Fruit fly (Drosophila melanogaster): ENCODE data around the gene Caf1-180.

Gene Caf1-180

DNA sequence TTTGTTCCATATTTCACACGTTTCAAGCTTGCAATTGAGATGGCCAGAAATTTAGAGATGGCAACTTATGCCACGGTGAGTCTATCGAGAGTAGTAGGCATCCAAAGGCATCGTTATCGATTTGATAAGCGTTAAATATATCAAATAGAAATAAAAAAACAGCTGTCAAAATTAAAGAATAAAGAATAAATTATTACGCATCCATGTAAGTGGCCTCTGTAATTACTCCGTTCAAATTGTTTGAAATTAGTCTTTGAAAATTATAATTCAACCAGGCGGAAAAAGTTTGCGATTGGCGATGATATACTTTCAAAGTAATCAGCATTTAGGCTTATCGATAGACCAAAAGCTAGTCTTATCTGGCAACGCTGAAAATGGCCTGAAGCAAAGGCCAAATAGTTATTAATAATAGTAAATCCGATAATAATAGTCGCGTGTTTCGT lies 14.4 kb downstream of the Caf1-180 start, which contains the start of the genes CG12659 and Crag:
CG12659 (minus strand) TSS at position 45 of the 443 bp plus-strand sequence.
Crag (plus strand) TSS at position 347 of the 443 bp plus-strand sequence.
- TF ChIP-seq Hnf4 (GFP tag; optimal IDR thresholded peaks at IDR 0.05) (peak; percentile 45), Jra (GFP tag; optimal IDR thresholded peaks at IDR 0.05) (peak; percentile 39), CG32264 (GFP tag; optimal IDR thresholded peaks at IDR 0.05) (no peak), foxo (GFP tag; optimal IDR thresholded peaks at IDR 0.05) (peak in 1 of 2 experiments; percentile 14), fru (GFP tag; optimal IDR thresholded peaks at IDR 0.05) (peak; percentile 18), Dif (GFP tag; optimal IDR thresholded peaks at IDR 0.05; ENCODE audit: partially characterized antibody) (no peak), HLH106 (tag; optimal IDR thresholded peaks at IDR 0.05) (peak; percentile 12), pan (optimal IDR thresholded peaks at IDR 0.05) (no peak), Myc (optimal IDR thresholded peaks at IDR 0.05) (no peak)

dm6 chrX:8588607-8589171 lies 17.4 kb downstream of the Caf1-180 start, which contains the start of gene CG12081:
CG12081 (plus strand) TSS chrX:8588811.
- TF ChIP-seq CG9705 (GFP tag; optimal IDR thresholded peaks at IDR 0.05) (no peak), dsf (GFP tag; optimal IDR thresholded peaks at IDR 0.05; ENCODE audit: borderline replicate concordance) (no peak), ey (GFP tag; optimal IDR thresholded peaks at IDR 0.05) (no peak), rgr (GFP tag; optimal IDR thresholded peaks at IDR 0.05) (peak; percentile 16), woc (GFP tag; optimal IDR thresholded peaks at IDR 0.05) (peak; percentile 38), brk (GFP tag; optimal IDR thresholded peaks at IDR 0.05) (no peak), br (GFP tag; optimal IDR thresholded peaks at IDR 0.05) (no peak), dl (GFP tag; optimal IDR thresholded peaks at IDR 0.05; ENCODE audit: insufficient read depth in 1 of 2, partially characterized antibody in 2 of 2) (no peak), fru (GFP tag; optimal IDR thresholded peaks at IDR 0.05) (peak; percentile 2), sv (GFP tag; optimal IDR thresholded peaks at IDR 0.05) (no peak), HLH106 (tag; optimal IDR thresholded peaks at IDR 0.05) (peak; percentile 18), Abd-B (GFP tag; optimal IDR thresholded peaks at IDR 0.05) (no peak), GATAd (GFP tag; optimal IDR thresholded peaks at IDR 0.05) (no peak), usp (GFP tag; optimal IDR thresholded peaks at IDR 0.05) (no peak), foxo (GFP tag; optimal IDR thresholded peaks at IDR 0.05) (no peak), Dif (GFP tag; optimal IDR thresholded peaks at IDR 0.05; ENCODE audit: partially characterized antibody) (no peak), pan (optimal IDR thresholded peaks at IDR 0.05) (no peak), h (GFP tag; optimal IDR thresholded peaks at IDR 0.05) (peak; percentile 23), OdsH (GFP tag; optimal IDR thresholded peaks at IDR 0.05) (no peak), Dfd (GFP tag; optimal IDR thresholded peaks at IDR 0.05) (no peak), Myc (optimal IDR thresholded peaks at IDR 0.05) (no peak), N (GFP tag; optimal IDR thresholded peaks at IDR 0.05) (peak; percentile 80), Rel (GFP tag; optimal IDR thresholded peaks at IDR 0.05) (no peak), Rel (tag; optimal IDR thresholded peaks at IDR 0.05) (peak; percentile 35), dmrt93B (GFP tag; optimal IDR thresholded peaks at IDR 0.05) (no peak), Hr83 (GFP tag; optimal IDR thresholded peaks at IDR 0.05; ENCODE audit: poor library complexity, severe bottlenecking) (no peak), Hr78 (GFP tag; optimal IDR thresholded peaks at IDR 0.05) (no peak), jim (GFP tag; optimal IDR thresholded peaks at IDR 0.05) (no peak), Mio (GFP tag; optimal IDR thresholded peaks at IDR 0.05) (no peak), sage (GFP tag; optimal IDR thresholded peaks at IDR 0.05) (no peak), Hnf4 (GFP tag; optimal IDR thresholded peaks at IDR 0.05) (no peak), tai (GFP tag; optimal IDR thresholded peaks at IDR 0.05) (no peak), CG32264 (GFP tag; optimal IDR thresholded peaks at IDR 0.05) (no peak), Sp1 (GFP tag; optimal IDR thresholded peaks at IDR 0.05) (peak; percentile 6)

DNA sequence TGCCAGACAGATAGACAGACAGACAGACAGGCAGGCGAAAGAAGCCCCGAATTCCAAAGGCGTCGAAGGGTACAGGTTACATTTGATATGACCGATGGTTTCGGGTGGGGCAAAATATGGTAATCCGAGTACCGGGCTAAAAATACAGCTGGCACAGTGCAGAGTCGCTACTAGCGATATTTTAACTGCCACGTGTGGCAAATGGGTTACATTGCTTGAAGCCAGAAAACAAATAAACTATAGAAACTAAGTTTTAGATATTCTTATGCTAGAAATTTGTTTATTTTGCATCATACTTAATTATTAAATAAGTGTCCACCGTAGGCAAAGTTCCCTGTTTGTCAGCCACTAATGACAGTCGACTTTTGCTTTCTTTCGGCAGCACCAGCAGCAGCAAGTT lies 22.9 kb downstream of the Caf1-180 start:
- TF ChIP-seq CG32264 (GFP tag; optimal IDR thresholded peaks at IDR 0.05) (no peak), brk (GFP tag; optimal IDR thresholded peaks at IDR 0.05) (no peak), Vsx2 (GFP tag; optimal IDR thresholded peaks at IDR 0.05; ENCODE audit: partially characterized antibody) (no peak)

DNA sequence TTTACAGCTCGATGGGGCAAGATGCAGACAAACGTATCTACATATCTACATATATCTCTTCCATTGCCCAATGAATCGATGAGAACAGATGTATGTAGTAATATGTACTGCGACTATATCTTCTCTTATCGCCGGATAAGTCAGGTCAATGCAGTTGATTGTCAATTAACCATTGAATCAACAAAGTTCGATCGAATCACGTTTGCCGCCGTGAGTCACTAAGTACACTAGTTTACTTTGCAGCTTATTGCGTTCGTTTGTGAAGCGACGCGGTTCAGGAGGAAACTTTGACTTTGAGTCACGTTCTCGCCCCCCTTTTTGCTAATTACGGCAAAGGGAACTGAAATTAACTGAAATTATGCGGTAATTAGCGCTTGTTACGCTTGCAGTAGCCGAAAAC lies 25.3 kb downstream of the Caf1-180 start:
- no peak for TF ChIP-seq usp (GFP tag; optimal IDR thresholded peaks at IDR 0.05)
- TF ChIP-seq Sp1 (GFP tag; optimal IDR thresholded peaks at IDR 0.05) = no peak
- TF ChIP-seq h (GFP tag; optimal IDR thresholded peaks at IDR 0.05) = no peak
- no peak for TF ChIP-seq Hnf4 (GFP tag; optimal IDR thresholded peaks at IDR 0.05)
- TF ChIP-seq woc (GFP tag; optimal IDR thresholded peaks at IDR 0.05) = no peak
